Worm (Caenorhabditis elegans) whole organism, L2 larva: ENCODE measurements around the gene fbxb-20.

ENCODE experiments used
- C34F6.9 ChIP-seq: fragments of 150-350 bp; optimal IDR thresholded peaks from 2 replicates; lab custom pipeline; 2014; ENCODE audit warnings: missing biosample characterization, missing genetic modification characterization
- F13H6.1 ChIP-seq: sonication (generic microtip); optimal IDR thresholded peaks from 2 replicates; lab custom pipeline; 2016; ENCODE audit warnings: missing genetic modification characterization, missing compliant biosample characterization
- R02D3.7 ChIP-seq: fragments of 150-350 bp; optimal IDR thresholded peaks from 2 replicates; lab custom pipeline; 2014; ENCODE audit warnings: missing biosample characterization, missing genetic modification characterization
- ZK546.5 ChIP-seq: sonication (generic microtip); optimal IDR thresholded peaks from 2 replicates; lab custom pipeline; 2017; ENCODE audit warnings: missing biosample characterization, missing genetic modification characterization
- alr-1 ChIP-seq: fragments of 150-350 bp; optimal IDR thresholded peaks from 2 replicates; lab custom pipeline; 2014; ENCODE audit warnings: missing biosample characterization, missing genetic modification characterization
- aly-2 ChIP-seq: fragments of 150-350 bp; optimal IDR thresholded peaks from 2 replicates; lab custom pipeline; 2014; ENCODE audit warnings: missing biosample characterization, missing genetic modification characterization
- ama-1 ChIP-seq: fragments of 150-350 bp; optimal IDR thresholded peaks from 2 replicates; lab custom pipeline; 2018; ENCODE audit warnings: inconsistent platforms
- blmp-1 ChIP-seq: sonication (generic microtip); optimal IDR thresholded peaks from 2 replicates; lab custom pipeline; 2017; ENCODE audit warnings: missing genetic modification characterization, mild to moderate bottlenecking, missing compliant biosample characterization, antibody characterized with exemption, moderate library complexity; ENCODE audit not compliant: insufficient read depth
- crh-2 ChIP-seq: sonication (generic microtip); optimal IDR thresholded peaks from 2 replicates; lab custom pipeline; 2017; ENCODE audit warnings: missing biosample characterization, missing genetic modification characterization
- dmd-4 ChIP-seq: sonication (generic microtip); optimal IDR thresholded peaks from 2 replicates; lab custom pipeline; 2017; ENCODE audit warnings: missing biosample characterization, missing genetic modification characterization
- elt-1 ChIP-seq: fragments of 150-350 bp; optimal IDR thresholded peaks from 2 replicates; lab custom pipeline; 2014; ENCODE audit warnings: missing biosample characterization, missing genetic modification characterization
- fos-1 ChIP-seq: fragments of 150-350 bp; optimal IDR thresholded peaks from 2 replicates; lab custom pipeline; 2014; ENCODE audit warnings: missing biosample characterization, missing genetic modification characterization
- gmeb-1 ChIP-seq: fragments of 150-350 bp; optimal IDR thresholded peaks from 2 replicates; lab custom pipeline; 2014; ENCODE audit warnings: missing biosample characterization, missing genetic modification characterization
- lsy-2 ChIP-seq, 2 experiments: fragments of 150-350 bp in 1 of 2; sonication (generic microtip) in 1 of 2; optimal IDR thresholded peaks; 2 replicates each; lab custom pipeline; 2014 to 2017; ENCODE audit warnings: missing biosample characterization in 2 of 2, missing genetic modification characterization in 2 of 2
- mab-5 ChIP-seq: fragments of 150-350 bp; optimal IDR thresholded peaks from 2 replicates; lab custom pipeline; 2014; ENCODE audit warnings: missing biosample characterization, missing genetic modification characterization
- mbf-1 ChIP-seq: sonication (generic microtip); optimal IDR thresholded peaks from 2 replicates; lab custom pipeline; 2017; ENCODE audit warnings: missing biosample characterization, missing genetic modification characterization
- mdl-1 ChIP-seq, 2 experiments: fragments of 150-350 bp in 1 of 2; sonication (generic microtip) in 1 of 2; optimal IDR thresholded peaks; 2 replicates each; lab custom pipeline; 2017; ENCODE audit warnings: missing biosample characterization in 2 of 2, missing genetic modification characterization in 2 of 2
- nhr-11 ChIP-seq: fragments of 150-350 bp; optimal IDR thresholded peaks from 2 replicates; lab custom pipeline; 2014; ENCODE audit warnings: missing biosample characterization, missing genetic modification characterization
- nhr-12 ChIP-seq: fragments of 150-350 bp; optimal IDR thresholded peaks from 2 replicates; lab custom pipeline; 2014; ENCODE audit warnings: missing biosample characterization, missing genetic modification characterization
- nhr-129 ChIP-seq: fragments of 150-350 bp; optimal IDR thresholded peaks from 2 replicates; lab custom pipeline; 2014; ENCODE audit warnings: missing biosample characterization, missing genetic modification characterization
- nhr-21 ChIP-seq: fragments of 150-350 bp; optimal IDR thresholded peaks from 2 replicates; lab custom pipeline; 2014; ENCODE audit warnings: missing biosample characterization, missing genetic modification characterization
- nhr-237 ChIP-seq: fragments of 150-350 bp; optimal IDR thresholded peaks from 2 replicates; lab custom pipeline; 2014; ENCODE audit warnings: missing biosample characterization, missing genetic modification characterization
- nhr-25 ChIP-seq: fragments of 150-350 bp; sonication (generic microtip); optimal IDR thresholded peaks from 3 replicates; lab custom pipeline; 2014; ENCODE audit warnings: missing biosample characterization, missing genetic modification characterization
- peb-1 ChIP-seq: fragments of 150-350 bp; optimal IDR thresholded peaks from 2 replicates; lab custom pipeline; 2014; ENCODE audit warnings: missing biosample characterization, missing genetic modification characterization
- sem-4 ChIP-seq: fragments of 150-350 bp; optimal IDR thresholded peaks from 2 replicates; lab custom pipeline; 2014; ENCODE audit warnings: missing biosample characterization, missing genetic modification reagents, missing genetic modification characterization
- sma-3 ChIP-seq: sonication (generic microtip); optimal IDR thresholded peaks from 2 replicates; lab custom pipeline; 2016; ENCODE audit warnings: missing genetic modification reagents, missing genetic modification characterization, missing compliant biosample characterization
- sma-9 ChIP-seq, 2 experiments: fragments of 150-350 bp in 1 of 2; sonication (generic microtip) in 1 of 2; optimal IDR thresholded peaks; 2 replicates each; lab custom pipeline; 2014 to 2016; ENCODE audit warnings: missing genetic modification characterization in 2 of 2, mild to moderate bottlenecking in 1 of 2, missing biosample characterization in 1 of 2, missing compliant biosample characterization in 1 of 2, missing genetic modification reagents in 1 of 2, moderate library complexity in 1 of 2
- snpc-4 ChIP-seq: fragments of 150-350 bp; optimal IDR thresholded peaks from 2 replicates; lab custom pipeline; 2014; ENCODE audit warnings: missing biosample characterization, missing genetic modification characterization
- zag-1 ChIP-seq: fragments of 150-350 bp; optimal IDR thresholded peaks from 2 replicates; lab custom pipeline; 2014; ENCODE audit warnings: missing biosample characterization, missing genetic modification characterization
- ztf-1 ChIP-seq: fragments of 200-800 bp; sonication (Bioruptor generic); conservative IDR thresholded peaks from 2 replicates; pipeline ENCODE4 v1.3.6; 2022; ENCODE audit warnings: missing genetic modification characterization, missing compliant biosample characterization
- ztf-11 ChIP-seq: sonication (generic microtip); optimal IDR thresholded peaks from 2 replicates; lab custom pipeline; 2017; ENCODE audit warnings: missing biosample characterization, missing genetic modification characterization
- ztf-4 ChIP-seq: fragments of 150-350 bp; optimal IDR thresholded peaks from 2 replicates; lab custom pipeline; 2014; ENCODE audit warnings: missing biosample characterization, missing genetic modification characterization

fbxb-20 gene

ce11 chrII:1621795-1622194, 28.6 kb downstream of the fbxb-20 start:
- peak; percentile 44 for TF ChIP-seq fos-1 (tag; lab: Kevin White, UChicago)
- no peak for TF ChIP-seq snpc-4 (tag; lab: Kevin White, UChicago)

DNA sequence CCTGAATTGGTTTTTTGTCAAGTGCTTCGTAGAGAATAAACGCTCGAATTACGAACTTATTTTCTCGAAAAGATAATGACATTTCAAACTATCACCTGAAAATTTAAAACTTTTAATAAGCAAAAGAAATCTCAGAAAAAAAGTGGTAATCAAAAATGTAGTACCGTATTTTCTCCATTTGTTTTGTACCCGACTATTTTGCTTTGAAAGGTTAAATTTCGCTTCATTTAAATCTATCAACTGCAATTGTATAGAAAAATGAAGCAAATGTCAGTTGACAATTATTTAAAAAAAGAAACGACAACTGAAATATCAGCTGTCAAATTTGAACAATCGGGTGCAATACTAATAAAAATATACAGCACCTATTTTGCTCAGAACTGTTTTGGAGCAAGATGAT, 29.2 kb downstream of the fbxb-20 start, which contains the start of gene fbxa-158:
TSS of gene fbxa-158 (minus strand) at position 101 of the 400 bp plus-strand sequence.
- TF ChIP-seq gmeb-1 (tag; lab: Kevin White, UChicago) = no peak
- TF ChIP-seq elt-1 (tag; lab: Kevin White, UChicago) = no peak
- TF ChIP-seq peb-1 (tag; lab: Kevin White, UChicago) = no peak
- TF ChIP-seq nhr-11 (tag; lab: Kevin White, UChicago) = no peak
- no peak for TF ChIP-seq nhr-21 (tag; lab: Kevin White, UChicago)
- no peak for TF ChIP-seq mdl-1 (tag; optimal IDR thresholded peaks at IDR 0.05; lab: Kevin White, UChicago)

DNA sequence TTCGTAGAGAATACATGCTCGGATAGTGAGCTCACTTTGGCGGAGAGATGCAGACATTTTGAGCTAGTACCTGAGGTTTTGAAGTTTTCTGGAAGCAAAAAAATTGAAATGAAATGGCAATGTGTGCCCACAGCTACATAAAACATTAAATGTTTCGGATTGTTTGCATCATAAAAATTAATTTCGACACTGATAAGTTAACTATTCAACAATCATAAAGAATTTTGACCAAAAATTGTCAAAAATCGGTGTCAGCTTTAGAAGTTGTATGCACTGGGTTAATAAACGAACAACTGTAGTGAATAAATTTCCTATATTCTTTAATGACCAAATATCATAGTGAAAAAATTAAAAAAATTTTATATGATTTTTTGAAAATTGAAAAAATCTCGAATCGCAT, 31.5 kb downstream of the fbxb-20 start, which contains the start of gene fbxa-166:
TSS of gene fbxa-166 (minus strand) at position 101 of the 400 bp plus-strand sequence.
- no peak for TF ChIP-seq R02D3.7
- no peak for TF ChIP-seq gmeb-1 (tag; lab: Kevin White, UChicago)
- no peak for TF ChIP-seq nhr-25 (tag; lab: Kevin White, UChicago)
- no peak for TF ChIP-seq nhr-237 (tag; lab: Kevin White, UChicago)
- TF ChIP-seq mbf-1 = no peak
- TF ChIP-seq fos-1 (tag; lab: Kevin White, UChicago) = no peak
- no peak for TF ChIP-seq ztf-11 (tag; lab: Kevin White, UChicago)
- TF ChIP-seq zag-1 (tag; lab: Kevin White, UChicago) = no peak
- TF ChIP-seq ZK546.5 = no peak

DNA sequence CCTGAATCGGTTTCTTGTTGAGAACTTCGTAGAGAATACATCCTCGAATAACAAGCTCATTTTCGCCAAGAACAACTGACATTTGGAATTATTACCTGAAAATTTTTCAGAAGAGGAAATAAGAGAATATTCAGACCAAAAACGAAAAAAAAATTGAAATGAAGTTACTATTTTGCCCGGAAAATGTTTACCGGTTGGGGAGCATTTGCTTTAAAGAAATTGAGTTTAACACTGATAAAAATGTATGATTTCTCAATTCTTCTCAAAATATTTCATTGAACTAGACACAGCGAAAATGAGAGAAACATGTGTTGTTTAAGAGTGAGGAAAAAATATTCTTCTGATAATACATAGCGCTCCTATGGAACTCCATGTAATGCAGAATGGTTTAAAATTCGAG, 34.0 kb downstream of the fbxb-20 start, which contains the start of gene fbxa-165:
TSS of gene fbxa-165 (minus strand) at position 101 of the 400 bp plus-strand sequence.
- no peak for TF ChIP-seq alr-1 (tag; lab: Kevin White, UChicago)
- no peak for TF ChIP-seq elt-1 (tag; lab: Kevin White, UChicago)
- TF ChIP-seq sem-4 (tag; lab: Kevin White, UChicago) = no peak
- no peak for TF ChIP-seq lsy-2 (tag; optimal IDR thresholded peaks at IDR 0.05; lab: Kevin White, UChicago)
- no peak for TF ChIP-seq C34F6.9 (tag; lab: Kevin White, UChicago)
- no peak for TF ChIP-seq aly-2 (tag; lab: Kevin White, UChicago)
- TF ChIP-seq, all 48 proteins: peak for 0

DNA sequence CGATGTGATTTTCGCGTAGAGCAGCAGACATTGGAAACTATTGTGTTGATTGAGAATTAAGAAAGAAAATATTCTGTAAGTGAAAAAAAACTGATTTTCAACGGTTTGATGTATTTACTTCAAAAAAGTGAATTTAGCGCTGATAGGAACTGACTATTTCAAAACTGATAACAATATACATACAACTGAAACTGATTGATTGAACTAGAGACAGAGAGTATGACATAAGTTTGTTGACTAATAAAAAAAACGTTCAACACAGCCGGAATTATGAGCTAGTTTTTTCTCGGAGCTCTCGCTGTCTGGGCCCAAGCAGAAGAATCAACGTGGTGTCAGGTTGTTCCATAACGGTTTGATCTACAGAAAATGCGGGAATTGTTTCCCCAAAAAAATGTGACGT, 36.4 kb downstream of the fbxb-20 start, which contains the start of gene fbxa-164:
TSS of gene fbxa-164 (minus strand) at position 101 of the 400 bp plus-strand sequence.
- TF ChIP-seq nhr-21 (tag; lab: Kevin White, UChicago) (no peak), ama-1 (lab: Kevin White, UChicago) (no peak), blmp-1 (tag; lab: Kevin White, UChicago) (no peak), ztf-1 (GFP tag; lab: Robert Waterston, UW) (no peak), crh-2 (tag; lab: Kevin White, UChicago) (no peak), nhr-12 (tag; lab: Kevin White, UChicago) (no peak), peb-1 (tag; lab: Kevin White, UChicago) (no peak), ZK546.5 (no peak), dmd-4 (tag; lab: Kevin White, UChicago) (no peak)
- TF ChIP-seq, all 48 proteins: peak for 0

DNA sequence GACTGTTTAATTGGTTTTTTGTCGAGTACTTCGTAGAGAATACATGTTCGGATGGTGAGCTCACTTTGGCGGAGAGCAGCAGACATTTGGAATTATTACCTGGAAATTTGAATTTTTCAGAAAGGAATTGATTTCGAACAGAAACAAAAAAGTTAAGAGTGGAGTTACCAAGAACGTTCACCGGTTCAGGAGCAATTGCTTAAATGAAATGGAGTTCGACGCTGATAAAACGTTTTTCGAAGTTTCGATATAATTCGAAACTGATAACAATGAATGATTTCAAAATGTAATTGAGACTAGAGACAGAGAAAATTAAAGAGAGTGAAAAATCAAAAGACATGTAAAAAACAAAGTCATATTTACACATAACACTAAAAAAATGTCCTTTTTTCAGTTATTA, 39.8 kb downstream of the fbxb-20 start, which contains the start of gene fbxa-163:
TSS of gene fbxa-163 (minus strand) at position 101 of the 400 bp plus-strand sequence.
- TF ChIP-seq alr-1 (tag; lab: Kevin White, UChicago) = no peak
- no peak for TF ChIP-seq ztf-4 (tag; lab: Kevin White, UChicago)
- no peak for TF ChIP-seq C34F6.9 (tag; lab: Kevin White, UChicago)
- TF ChIP-seq nhr-129 (tag; lab: Kevin White, UChicago) = no peak
- no peak for TF ChIP-seq ama-1 (lab: Kevin White, UChicago)
- TF ChIP-seq mab-5 (tag; lab: Kevin White, UChicago) = no peak
- TF ChIP-seq F13H6.1 (tag; lab: Kevin White, UChicago) = no peak
- no peak for TF ChIP-seq sma-9 (GFP tag; optimal IDR thresholded peaks at IDR 0.05; lab: Kevin White, UChicago)
- no peak for TF ChIP-seq sma-9 (tag; optimal IDR thresholded peaks at IDR 0.05; lab: Kevin White, UChicago)
- no peak for TF ChIP-seq sma-3 (GFP tag; lab: Kevin White, UChicago)
